Worm (Caenorhabditis elegans) whole organism, L4/young adult: ENCODE data around the gene cyp-14A5.

Source experiments
- W03F9.2 ChIP-seq: fragments of 150-350 bp; optimal IDR thresholded peaks from 2 replicates; lab custom pipeline; 2014; ENCODE audit warnings: missing biosample characterization, missing genetic modification characterization
- him-1 ChIP-seq: sonication (generic microtip); optimal IDR thresholded peaks from 2 replicates; lab custom pipeline; 2016; ENCODE audit warnings: missing genotype, missing genetic modification reagents, missing genetic modification characterization, missing compliant biosample characterization

DNA sequence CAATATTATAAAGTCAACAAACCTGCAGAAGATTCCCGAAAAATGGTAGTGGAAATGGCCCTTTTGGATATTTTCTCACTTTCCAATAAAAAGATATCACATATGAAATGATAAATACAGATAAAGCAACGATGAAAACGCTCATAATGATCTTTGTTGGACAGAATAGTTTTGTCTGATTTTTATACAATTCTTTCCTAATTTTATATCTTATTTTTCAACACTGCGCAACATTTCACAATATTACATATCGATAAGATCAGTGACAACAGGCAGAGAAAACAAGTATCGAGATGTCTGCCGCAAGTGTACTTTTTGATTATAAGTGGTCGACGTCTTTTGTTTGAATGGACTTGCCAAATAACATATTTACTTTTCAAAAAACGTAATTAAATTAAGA is at the start of gene cyp-14A5:
- no peak for TF ChIP-seq W03F9.2 (tag; lab: Kevin White, UChicago)
- no peak for TF ChIP-seq him-1
